Worm (Caenorhabditis elegans) whole organism, L2 larva: ENCODE data around the gene F56D5.9.

Experiments used
- C34F6.9 ChIP-seq: fragments of 150-350 bp; optimal IDR thresholded peaks from 2 replicates; lab custom pipeline; 2014; ENCODE audit warnings: missing biosample characterization, missing genetic modification characterization
- F13H6.1 ChIP-seq: sonication (generic microtip); optimal IDR thresholded peaks from 2 replicates; lab custom pipeline; 2016; ENCODE audit warnings: missing genetic modification characterization, missing compliant biosample characterization
- R02D3.7 ChIP-seq: fragments of 150-350 bp; optimal IDR thresholded peaks from 2 replicates; lab custom pipeline; 2014; ENCODE audit warnings: missing biosample characterization, missing genetic modification characterization
- Y55F3AM.14 ChIP-seq: fragments of 200-800 bp; sonication (Bioruptor generic); optimal IDR thresholded peaks from 2 replicates; lab custom pipeline; 2018; ENCODE audit warnings: mild to moderate bottlenecking, missing genetic modification characterization, missing compliant biosample characterization
- ZK546.5 ChIP-seq: sonication (generic microtip); optimal IDR thresholded peaks from 2 replicates; lab custom pipeline; 2017; ENCODE audit warnings: missing biosample characterization, missing genetic modification characterization
- alr-1 ChIP-seq: fragments of 150-350 bp; optimal IDR thresholded peaks from 2 replicates; lab custom pipeline; 2014; ENCODE audit warnings: missing biosample characterization, missing genetic modification characterization
- aly-2 ChIP-seq: fragments of 150-350 bp; optimal IDR thresholded peaks from 2 replicates; lab custom pipeline; 2014; ENCODE audit warnings: missing biosample characterization, missing genetic modification characterization
- ama-1 ChIP-seq: fragments of 150-350 bp; optimal IDR thresholded peaks from 2 replicates; lab custom pipeline; 2018; ENCODE audit warnings: inconsistent platforms
- blmp-1 ChIP-seq: sonication (generic microtip); optimal IDR thresholded peaks from 2 replicates; lab custom pipeline; 2017; ENCODE audit warnings: missing genetic modification characterization, mild to moderate bottlenecking, missing compliant biosample characterization, antibody characterized with exemption, moderate library complexity; ENCODE audit not compliant: insufficient read depth
- ceh-16 ChIP-seq: fragments of 150-350 bp; optimal IDR thresholded peaks from 2 replicates; lab custom pipeline; 2014; ENCODE audit warnings: missing biosample characterization, missing genetic modification characterization
- ceh-82 ChIP-seq: fragments of 150-350 bp; optimal IDR thresholded peaks from 2 replicates; lab custom pipeline; 2014; ENCODE audit warnings: missing biosample characterization, missing genetic modification characterization
- crh-2 ChIP-seq: sonication (generic microtip); optimal IDR thresholded peaks from 2 replicates; lab custom pipeline; 2017; ENCODE audit warnings: missing biosample characterization, missing genetic modification characterization
- dmd-4 ChIP-seq: sonication (generic microtip); optimal IDR thresholded peaks from 2 replicates; lab custom pipeline; 2017; ENCODE audit warnings: missing biosample characterization, missing genetic modification characterization
- egl-27 ChIP-seq: sonication (generic microtip); optimal IDR thresholded peaks from 3 replicates; lab custom pipeline; 2017; ENCODE audit warnings: missing biosample characterization, missing genetic modification reagents, missing genetic modification characterization
- elt-1 ChIP-seq: fragments of 150-350 bp; optimal IDR thresholded peaks from 2 replicates; lab custom pipeline; 2014; ENCODE audit warnings: missing biosample characterization, missing genetic modification characterization
- elt-3 ChIP-seq: sonication (generic microtip); optimal IDR thresholded peaks from 2 replicates; lab custom pipeline; 2017; ENCODE audit warnings: missing biosample characterization, missing genetic modification characterization
- fos-1 ChIP-seq: fragments of 150-350 bp; optimal IDR thresholded peaks from 2 replicates; lab custom pipeline; 2014; ENCODE audit warnings: missing biosample characterization, missing genetic modification characterization
- gmeb-1 ChIP-seq: fragments of 150-350 bp; optimal IDR thresholded peaks from 2 replicates; lab custom pipeline; 2014; ENCODE audit warnings: missing biosample characterization, missing genetic modification characterization
- lin-11 ChIP-seq: fragments of 150-350 bp; sonication (generic microtip); optimal IDR thresholded peaks from 2 replicates; lab custom pipeline; 2014; ENCODE audit warnings: missing biosample characterization, missing genetic modification characterization, inconsistent platforms, mixed read lengths
- lin-13 ChIP-seq: fragments of 150-350 bp; optimal IDR thresholded peaks from 2 replicates; lab custom pipeline; 2014; ENCODE audit warnings: missing biosample characterization, missing genetic modification reagents, missing genetic modification characterization
- lin-39 ChIP-seq: fragments of 150-350 bp; optimal IDR thresholded peaks from 2 replicates; lab custom pipeline; 2014; ENCODE audit warnings: missing biosample characterization, missing genetic modification reagents, missing genetic modification characterization
- lsy-2 ChIP-seq, 2 experiments: fragments of 150-350 bp in 1 of 2; sonication (generic microtip) in 1 of 2; optimal IDR thresholded peaks; 2 replicates each; lab custom pipeline; 2014 to 2017; ENCODE audit warnings: missing biosample characterization in 2 of 2, missing genetic modification characterization in 2 of 2
- mab-5 ChIP-seq: fragments of 150-350 bp; optimal IDR thresholded peaks from 2 replicates; lab custom pipeline; 2014; ENCODE audit warnings: missing biosample characterization, missing genetic modification characterization
- mbf-1 ChIP-seq: sonication (generic microtip); optimal IDR thresholded peaks from 2 replicates; lab custom pipeline; 2017; ENCODE audit warnings: missing biosample characterization, missing genetic modification characterization
- mdl-1 ChIP-seq, 2 experiments: fragments of 150-350 bp in 1 of 2; sonication (generic microtip) in 1 of 2; optimal IDR thresholded peaks; 2 replicates each; lab custom pipeline; 2017; ENCODE audit warnings: missing biosample characterization in 2 of 2, missing genetic modification characterization in 2 of 2
- nhr-10 ChIP-seq: sonication (generic microtip); optimal IDR thresholded peaks from 2 replicates; lab custom pipeline; 2017; ENCODE audit warnings: missing biosample characterization, missing genetic modification characterization
- nhr-11 ChIP-seq: fragments of 150-350 bp; optimal IDR thresholded peaks from 2 replicates; lab custom pipeline; 2014; ENCODE audit warnings: missing biosample characterization, missing genetic modification characterization
- nhr-12 ChIP-seq: fragments of 150-350 bp; optimal IDR thresholded peaks from 2 replicates; lab custom pipeline; 2014; ENCODE audit warnings: missing biosample characterization, missing genetic modification characterization
- nhr-129 ChIP-seq: fragments of 150-350 bp; optimal IDR thresholded peaks from 2 replicates; lab custom pipeline; 2014; ENCODE audit warnings: missing biosample characterization, missing genetic modification characterization
- nhr-21 ChIP-seq: fragments of 150-350 bp; optimal IDR thresholded peaks from 2 replicates; lab custom pipeline; 2014; ENCODE audit warnings: missing biosample characterization, missing genetic modification characterization
- nhr-23 ChIP-seq: fragments of 150-350 bp; optimal IDR thresholded peaks from 2 replicates; lab custom pipeline; 2014; ENCODE audit warnings: missing biosample characterization, missing genetic modification reagents, missing genetic modification characterization
- nhr-237 ChIP-seq: fragments of 150-350 bp; optimal IDR thresholded peaks from 2 replicates; lab custom pipeline; 2014; ENCODE audit warnings: missing biosample characterization, missing genetic modification characterization
- nhr-25 ChIP-seq: fragments of 150-350 bp; sonication (generic microtip); optimal IDR thresholded peaks from 3 replicates; lab custom pipeline; 2014; ENCODE audit warnings: missing biosample characterization, missing genetic modification characterization
- nhr-6 ChIP-seq: fragments of 150-350 bp; optimal IDR thresholded peaks from 2 replicates; lab custom pipeline; 2014; ENCODE audit warnings: missing biosample characterization, missing genetic modification characterization
- nhr-77 ChIP-seq: fragments of 150-350 bp; optimal IDR thresholded peaks from 2 replicates; lab custom pipeline; 2014; ENCODE audit warnings: missing biosample characterization, missing genetic modification characterization
- peb-1 ChIP-seq: fragments of 150-350 bp; optimal IDR thresholded peaks from 2 replicates; lab custom pipeline; 2014; ENCODE audit warnings: missing biosample characterization, missing genetic modification characterization
- sem-4 ChIP-seq: fragments of 150-350 bp; optimal IDR thresholded peaks from 2 replicates; lab custom pipeline; 2014; ENCODE audit warnings: missing biosample characterization, missing genetic modification reagents, missing genetic modification characterization
- skn-1 ChIP-seq: sonication (generic microtip); optimal IDR thresholded peaks from 2 replicates; lab custom pipeline; 2017; ENCODE audit warnings: missing biosample characterization, missing genetic modification characterization
- sma-3 ChIP-seq: sonication (generic microtip); optimal IDR thresholded peaks from 2 replicates; lab custom pipeline; 2016; ENCODE audit warnings: missing genetic modification reagents, missing genetic modification characterization, missing compliant biosample characterization
- sma-9 ChIP-seq, 2 experiments: fragments of 150-350 bp in 1 of 2; sonication (generic microtip) in 1 of 2; optimal IDR thresholded peaks; 2 replicates each; lab custom pipeline; 2014 to 2016; ENCODE audit warnings: missing genetic modification characterization in 2 of 2, mild to moderate bottlenecking in 1 of 2, missing biosample characterization in 1 of 2, missing compliant biosample characterization in 1 of 2, missing genetic modification reagents in 1 of 2, moderate library complexity in 1 of 2
- snpc-4 ChIP-seq: fragments of 150-350 bp; optimal IDR thresholded peaks from 2 replicates; lab custom pipeline; 2014; ENCODE audit warnings: missing biosample characterization, missing genetic modification characterization
- unc-39 ChIP-seq: fragments of 150-350 bp; optimal IDR thresholded peaks from 2 replicates; lab custom pipeline; 2014; ENCODE audit warnings: missing biosample characterization, missing genetic modification characterization
- unc-55 ChIP-seq: fragments of 150-350 bp; sonication (generic microtip); optimal IDR thresholded peaks from 3 replicates; lab custom pipeline; 2014; ENCODE audit warnings: missing biosample characterization, missing genetic modification reagents, missing genetic modification characterization
- unc-62 ChIP-seq: fragments of 150-350 bp; optimal IDR thresholded peaks from 2 replicates; lab custom pipeline; 2014; ENCODE audit warnings: missing biosample characterization, missing genetic modification reagents, missing genetic modification characterization
- zag-1 ChIP-seq: fragments of 150-350 bp; optimal IDR thresholded peaks from 2 replicates; lab custom pipeline; 2014; ENCODE audit warnings: missing biosample characterization, missing genetic modification characterization
- ztf-1 ChIP-seq: fragments of 200-800 bp; sonication (Bioruptor generic); conservative IDR thresholded peaks from 2 replicates; pipeline ENCODE4 v1.3.6; 2022; ENCODE audit warnings: missing genetic modification characterization, missing compliant biosample characterization
- ztf-11 ChIP-seq: sonication (generic microtip); optimal IDR thresholded peaks from 2 replicates; lab custom pipeline; 2017; ENCODE audit warnings: missing biosample characterization, missing genetic modification characterization
- ztf-4 ChIP-seq: fragments of 150-350 bp; optimal IDR thresholded peaks from 2 replicates; lab custom pipeline; 2014; ENCODE audit warnings: missing biosample characterization, missing genetic modification characterization

Gene F56D5.9

DNA sequence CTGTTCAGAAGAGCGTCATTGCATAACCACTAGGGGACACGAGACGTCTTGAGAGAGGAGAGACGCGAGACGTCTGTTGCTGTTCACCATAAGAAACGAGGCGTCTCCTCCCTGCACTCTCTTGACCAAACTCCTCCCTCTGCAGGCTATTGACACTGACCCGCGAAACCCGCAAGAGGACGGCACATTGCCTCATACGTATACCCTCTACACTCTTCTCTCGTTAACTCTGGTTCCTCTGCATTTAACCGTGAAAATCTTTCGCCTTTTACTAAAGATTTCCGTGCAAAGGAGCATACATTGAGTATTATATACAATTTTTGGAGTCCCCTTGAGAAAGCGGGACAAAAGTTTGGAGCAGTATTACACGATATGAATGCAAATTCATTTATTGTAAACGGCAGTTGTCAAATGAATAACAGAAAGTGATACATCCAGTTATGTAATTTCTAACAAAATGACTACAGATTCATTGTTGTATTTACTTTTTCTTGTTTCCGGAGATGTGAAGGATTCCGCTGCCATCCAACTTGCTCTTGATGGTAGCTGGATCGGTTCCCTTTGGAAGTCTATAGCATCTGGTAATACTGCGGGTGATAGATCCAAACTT lies 22.2 kb upstream of the F56D5.9 start:
- TF ChIP-seq fos-1 (tag; lab: Kevin White, UChicago) (peak; percentile 94), skn-1 (tag; lab: Kevin White, UChicago) (peak; percentile 68), crh-2 (tag; lab: Kevin White, UChicago) (peak; percentile 95), blmp-1 (tag; lab: Kevin White, UChicago) (peak; percentile 81), nhr-77 (tag; lab: Kevin White, UChicago) (peak; percentile 52), unc-55 (peak; percentile 83), C34F6.9 (peak; percentile 94), lin-13 (GFP tag; lab: Kevin White, UChicago) (peak; percentile 92), nhr-12 (no peak), peb-1 (no peak), nhr-23 (tag; lab: Kevin White, UChicago) (no peak), F13H6.1 (peak; percentile 97), snpc-4 (tag; lab: Kevin White, UChicago) (peak; percentile 99), egl-27 (tag; lab: Kevin White, UChicago) (peak; percentile 90), gmeb-1 (tag; lab: Kevin White, UChicago) (peak; percentile 76), nhr-11 (tag; lab: Kevin White, UChicago) (peak; percentile 44), sma-3 (GFP tag; lab: Kevin White, UChicago) (peak; percentile 93), dmd-4 (tag; lab: Kevin White, UChicago) (peak; percentile 52), lin-11 (peak; percentile 93), nhr-129 (tag; lab: Kevin White, UChicago) (peak; percentile 95), ZK546.5 (tag; lab: Kevin White, UChicago) (peak; percentile 19), nhr-25 (peak; percentile 88), sma-9 (GFP tag; optimal IDR thresholded peaks at IDR 0.05; lab: Kevin White, UChicago) (peak; percentile 96), sma-9 (tag; optimal IDR thresholded peaks at IDR 0.05; lab: Kevin White, UChicago) (no peak), unc-62 (GFP tag; lab: Kevin White, UChicago) (no peak), Y55F3AM.14 (peak; percentile 86), nhr-237 (tag; lab: Kevin White, UChicago) (peak; percentile 44), ztf-4 (tag; lab: Kevin White, UChicago) (peak; percentile 86), R02D3.7 (tag; lab: Kevin White, UChicago) (peak; percentile 28), sem-4 (tag; lab: Kevin White, UChicago) (peak; percentile 93), nhr-6 (tag; lab: Kevin White, UChicago) (peak; percentile 88), nhr-10 (tag; lab: Kevin White, UChicago) (peak; percentile 67), ceh-82 (tag; lab: Kevin White, UChicago) (peak; percentile 23), lin-39 (tag; lab: Kevin White, UChicago) (peak; percentile 28), mab-5 (tag; lab: Kevin White, UChicago) (peak; percentile 72), lsy-2 (tag; optimal IDR thresholded peaks at IDR 0.05; lab: Kevin White, UChicago) (peak; percentile 84 to 92), mdl-1 (tag; optimal IDR thresholded peaks at IDR 0.05; lab: Kevin White, UChicago) (peak; percentile 66 to 84), ama-1 (peak; percentile 99), nhr-21 (tag; lab: Kevin White, UChicago) (peak; percentile 96), elt-1 (tag; lab: Kevin White, UChicago) (no peak), unc-39 (tag; lab: Kevin White, UChicago) (no peak), aly-2 (no peak), ztf-1 (GFP tag; lab: Robert Waterston, UW) (no peak), mbf-1 (tag; lab: Kevin White, UChicago) (no peak), elt-3 (no peak), ztf-11 (tag; lab: Kevin White, UChicago) (peak; percentile 48), ceh-16 (tag; lab: Kevin White, UChicago) (peak; percentile 66), zag-1 (tag; lab: Kevin White, UChicago) (no peak), alr-1 (no peak)
